Fruit fly (Drosophila melanogaster) whole organism, adult: ENCODE data around the gene CG43127.

Experiments used
- CG12768 ChIP-seq: fragments of 200-800 bp; sonication (Bioruptor generic); optimal IDR thresholded peaks from 2 replicates; lab custom pipeline; 2017; ENCODE audit warnings: missing biosample characterization, missing genetic modification characterization, mild to moderate bottlenecking, moderate library complexity, missing genetic modification reagents
- CG14711 ChIP-seq: fragments of 200-800 bp; sonication (Bioruptor generic); optimal IDR thresholded peaks from 2 replicates; lab custom pipeline; 2018; ENCODE audit warnings: missing biosample characterization, mild to moderate bottlenecking, missing genetic modification characterization, moderate library complexity
- CG1620 ChIP-seq: fragments of 200-800 bp; sonication (Bioruptor generic); optimal IDR thresholded peaks from 2 replicates; lab custom pipeline; 2016; ENCODE audit warnings: missing biosample characterization, missing genetic modification characterization
- CG5204 ChIP-seq: fragments of 200-800 bp; sonication (Bioruptor generic); optimal IDR thresholded peaks from 2 replicates; lab custom pipeline; 2016; ENCODE audit warnings: missing biosample characterization, missing genetic modification characterization
- Crg-1 ChIP-seq: fragments of 200-800 bp; sonication (Bioruptor generic); optimal IDR thresholded peaks from 2 replicates; lab custom pipeline; 2016; ENCODE audit warnings: missing biosample characterization, missing genetic modification characterization
- Hr96 ChIP-seq: fragments of 200-800 bp; sonication (Bioruptor generic); optimal IDR thresholded peaks from 2 replicates; lab custom pipeline; 2016; ENCODE audit warnings: missing biosample characterization, missing genetic modification characterization
- Mnt ChIP-seq: fragments of 200-800 bp; sonication (Bioruptor generic); optimal IDR thresholded peaks from 2 replicates; lab custom pipeline; 2016; ENCODE audit warnings: missing biosample characterization, mild to moderate bottlenecking, missing genetic modification characterization
- bab1 ChIP-seq: fragments of 200-800 bp; sonication (Bioruptor generic); optimal IDR thresholded peaks from 3 replicates; lab custom pipeline; 2019; ENCODE audit warnings: missing biosample characterization, mild to moderate bottlenecking, missing genetic modification characterization, moderate library complexity
- cnc ChIP-seq, 2 experiments: fragments of >200 bp; optimal IDR thresholded peaks; 2 replicates each; lab custom pipeline; 2017
- kay ChIP-seq: fragments of 200-800 bp; sonication (Bioruptor generic); peaks from one replicate; lab custom pipeline; 2016; ENCODE audit warnings: missing biosample characterization, missing genetic modification characterization, borderline replicate concordance
- ovo ChIP-seq: fragments of 200-800 bp; sonication (Bioruptor generic); optimal IDR thresholded peaks from 2 replicates; lab custom pipeline; 2016; ENCODE audit warnings: missing biosample characterization, missing genetic modification characterization
- tj ChIP-seq: fragments of 200-800 bp; sonication (Bioruptor generic); optimal IDR thresholded peaks from 3 replicates; lab custom pipeline; 2017; ENCODE audit warnings: missing biosample characterization, mild to moderate bottlenecking, missing genetic modification characterization, moderate library complexity
- toe ChIP-seq: fragments of 200-800 bp; sonication (Bioruptor generic); optimal IDR thresholded peaks from 2 replicates; lab custom pipeline; 2016; ENCODE audit warnings: missing biosample characterization, missing genetic modification characterization

dm6 chr3L:10630885-10631359 is 5.5 kb upstream of the CG43127 start, which contains the start of the genes CG42535, CG34001 and hay:
- TF ChIP-seq cnc (optimal IDR thresholded peaks at IDR 0.05; lab: Kevin White, UChicago) = no peak
- peak; percentile 1 for TF ChIP-seq Hr96
- TF ChIP-seq CG5204 = no peak
- peak; percentile 24 for TF ChIP-seq bab1 (GFP tag; lab: Kevin White, UChicago)
- TF ChIP-seq Crg-1 (GFP tag; lab: Kevin White, UChicago) = no peak
- TF ChIP-seq CG1620 (GFP tag; lab: Kevin White, UChicago) = no peak
- no peak for TF ChIP-seq ovo (GFP tag; lab: Kevin White, UChicago)
- TF ChIP-seq tj (GFP tag; lab: Kevin White, UChicago) = no peak
- TF ChIP-seq kay (GFP tag; lab: Kevin White, UChicago) = no peak
- no peak for TF ChIP-seq toe (GFP tag; lab: Kevin White, UChicago)
- TF ChIP-seq Mnt = no peak
- TF ChIP-seq CG14711 = peak; percentile 4
- no peak for TF ChIP-seq CG12768 (GFP tag; lab: Kevin White, UChicago)
